Fruit fly (Drosophila melanogaster): ENCODE results near the gene nudC.

The nudC gene

DNA sequence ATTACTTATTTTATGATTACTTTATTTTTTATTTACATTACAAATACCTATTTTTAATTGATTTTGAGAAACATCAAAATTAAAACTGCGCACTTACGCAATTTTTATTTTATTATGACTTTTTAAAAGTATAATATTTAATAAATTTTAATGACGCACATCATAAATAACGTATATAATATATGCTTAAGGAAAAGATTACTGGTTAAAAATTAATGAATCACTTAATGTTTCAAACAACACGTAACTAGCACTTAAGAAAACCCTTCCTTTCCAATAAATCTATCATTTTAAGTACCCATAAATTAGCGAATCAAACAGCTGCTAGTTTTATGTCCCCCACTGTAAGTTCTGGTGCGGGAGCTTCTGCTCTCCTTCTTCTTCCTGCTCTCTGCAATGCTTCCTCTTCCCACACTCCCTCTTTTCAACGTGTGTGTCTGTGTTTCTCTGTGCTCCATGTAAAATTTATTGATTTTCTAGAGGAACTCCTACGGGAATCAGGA is 2.1 kb downstream of the nudC start:
- TF ChIP-seq CG8478 (optimal IDR thresholded peaks at IDR 0.05) (no peak), psq (optimal IDR thresholded peaks at IDR 0.05) (no peak), usp (GFP tag; optimal IDR thresholded peaks at IDR 0.05) (no peak), EcR (GFP tag; optimal IDR thresholded peaks at IDR 0.05) (no peak), pan (optimal IDR thresholded peaks at IDR 0.05) (no peak), Dll (optimal IDR thresholded peaks at IDR 0.05) (no peak)

DNA sequence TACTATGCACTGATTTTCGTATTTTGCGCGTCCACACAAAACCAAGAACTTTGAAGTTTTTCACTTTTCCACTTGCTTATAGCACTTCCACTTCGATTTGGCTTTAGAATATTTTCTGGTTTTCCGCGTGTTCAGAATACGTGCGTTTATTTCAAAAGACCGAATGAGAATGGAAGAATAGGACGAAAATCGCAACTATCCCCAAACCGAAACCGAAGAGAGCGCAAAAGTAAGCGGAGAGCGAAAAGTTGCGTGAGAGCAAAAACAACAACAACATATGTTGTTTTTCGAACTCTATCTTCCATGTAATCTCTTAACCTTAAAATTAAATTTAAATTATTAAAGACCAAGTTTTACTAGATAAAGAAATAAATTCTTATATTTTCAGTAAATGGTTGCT is 2.8 kb downstream of the nudC start, which contains the start of gene CG9674:
CG9674 (minus strand) TSS at position 174 of the 400 bp plus-strand sequence.
- TF ChIP-seq EcR (GFP tag; optimal IDR thresholded peaks at IDR 0.05): no peak
- TF ChIP-seq usp (GFP tag; optimal IDR thresholded peaks at IDR 0.05): no peak
- no peak for TF ChIP-seq psq (optimal IDR thresholded peaks at IDR 0.05)
- no peak for TF ChIP-seq CG8478 (optimal IDR thresholded peaks at IDR 0.05)
- no peak for TF ChIP-seq Dll (optimal IDR thresholded peaks at IDR 0.05)
- TF ChIP-seq pan (optimal IDR thresholded peaks at IDR 0.05): no peak

DNA sequence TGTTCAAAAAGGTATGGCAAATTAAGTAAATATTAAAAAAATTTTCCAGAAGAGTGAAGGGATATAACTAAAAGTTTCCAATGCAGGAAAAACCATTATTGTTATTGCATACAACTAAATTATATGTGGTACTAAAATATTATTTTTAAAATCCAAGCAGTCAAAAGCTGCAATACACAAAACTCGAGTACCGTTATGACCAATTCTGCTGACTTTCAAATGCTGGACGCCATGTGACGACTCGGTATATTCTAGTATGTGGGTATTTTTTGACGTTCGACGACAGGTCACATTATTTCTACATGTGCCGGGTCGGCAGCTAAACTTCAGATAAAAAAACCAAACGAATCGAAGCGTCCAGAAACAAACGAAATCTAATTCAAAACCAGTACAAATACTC is 3.3 kb downstream of the nudC start:
- TF ChIP-seq EcR (GFP tag; optimal IDR thresholded peaks at IDR 0.05): no peak
- TF ChIP-seq psq (optimal IDR thresholded peaks at IDR 0.05): no peak
- no peak for TF ChIP-seq CG8478 (optimal IDR thresholded peaks at IDR 0.05)
- no peak for TF ChIP-seq usp (GFP tag; optimal IDR thresholded peaks at IDR 0.05)
- no peak for TF ChIP-seq pan (optimal IDR thresholded peaks at IDR 0.05)
- TF ChIP-seq Dll (optimal IDR thresholded peaks at IDR 0.05): no peak

DNA sequence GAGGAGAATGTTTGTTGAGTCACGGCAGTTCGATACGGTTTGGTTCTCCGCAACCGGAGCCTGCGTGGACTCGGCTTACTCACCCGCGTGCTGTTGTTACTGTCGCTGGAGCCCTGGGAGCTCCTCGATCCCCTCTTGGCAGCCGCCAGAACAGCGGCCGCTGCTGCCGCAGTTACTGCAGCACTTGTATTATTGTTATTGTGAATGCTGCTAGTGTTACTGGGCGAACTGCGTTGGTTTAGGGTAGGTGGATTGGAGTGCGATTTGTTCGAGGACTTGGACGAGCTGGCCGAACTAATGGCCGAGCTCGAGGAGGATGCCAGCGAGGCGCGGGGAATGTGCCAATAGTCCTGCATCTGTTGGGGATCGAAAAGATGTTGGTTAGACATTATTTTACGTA is 5.7 kb downstream of the nudC start:
- TF ChIP-seq EcR (GFP tag; optimal IDR thresholded peaks at IDR 0.05) (no peak), Dll (optimal IDR thresholded peaks at IDR 0.05) (no peak), usp (GFP tag; optimal IDR thresholded peaks at IDR 0.05) (no peak), CG8478 (optimal IDR thresholded peaks at IDR 0.05) (no peak), pan (optimal IDR thresholded peaks at IDR 0.05) (no peak)

DNA sequence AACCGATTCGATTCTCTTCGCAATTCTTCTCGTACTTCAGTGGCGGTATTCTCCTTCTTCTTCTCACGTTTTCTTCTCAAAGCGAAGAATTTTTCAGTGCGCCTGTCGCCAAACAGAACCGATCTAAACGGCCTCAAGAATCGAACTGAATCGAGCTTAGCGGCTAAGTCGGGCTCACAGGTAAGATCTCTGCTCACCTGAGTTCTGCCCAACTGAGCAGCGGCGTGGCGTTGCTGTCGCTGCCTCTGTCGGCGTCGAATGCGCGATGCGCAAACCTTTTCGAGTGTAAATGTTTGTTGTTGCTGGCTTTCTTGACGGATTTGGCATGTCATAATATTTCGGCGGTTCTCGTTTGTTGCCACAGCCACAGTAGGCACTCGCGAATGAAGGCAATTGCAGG is 7.1 kb downstream of the nudC start:
- TF ChIP-seq pan (optimal IDR thresholded peaks at IDR 0.05): no peak
- no peak for TF ChIP-seq Dll (optimal IDR thresholded peaks at IDR 0.05)
- TF ChIP-seq usp (GFP tag; optimal IDR thresholded peaks at IDR 0.05): no peak

DNA sequence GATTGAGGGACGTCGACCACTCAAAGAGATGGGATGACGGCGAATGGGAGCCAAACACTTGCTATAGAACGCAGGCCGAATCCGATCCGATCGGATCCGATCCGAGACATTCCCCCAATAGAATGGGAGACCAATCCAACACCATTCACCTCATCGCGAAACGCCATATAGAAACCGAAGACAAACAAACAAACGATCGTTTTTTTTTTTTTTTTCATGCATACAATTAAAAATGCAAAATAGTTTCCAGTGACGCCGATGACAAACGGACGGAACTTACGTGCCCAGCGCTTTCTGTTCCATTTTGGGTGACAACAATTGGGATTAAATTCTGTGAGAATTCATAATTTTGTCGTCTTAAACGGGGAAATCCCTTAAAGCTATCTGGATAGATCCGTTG is 9.2 kb downstream of the nudC start:
- no peak for TF ChIP-seq Dll (optimal IDR thresholded peaks at IDR 0.05)
- no peak for TF ChIP-seq pan (optimal IDR thresholded peaks at IDR 0.05)
- no peak for TF ChIP-seq psq (optimal IDR thresholded peaks at IDR 0.05)
- TF ChIP-seq EcR (GFP tag; optimal IDR thresholded peaks at IDR 0.05): no peak
- TF ChIP-seq CG8478 (optimal IDR thresholded peaks at IDR 0.05): no peak
- TF ChIP-seq usp (GFP tag; optimal IDR thresholded peaks at IDR 0.05): no peak

DNA sequence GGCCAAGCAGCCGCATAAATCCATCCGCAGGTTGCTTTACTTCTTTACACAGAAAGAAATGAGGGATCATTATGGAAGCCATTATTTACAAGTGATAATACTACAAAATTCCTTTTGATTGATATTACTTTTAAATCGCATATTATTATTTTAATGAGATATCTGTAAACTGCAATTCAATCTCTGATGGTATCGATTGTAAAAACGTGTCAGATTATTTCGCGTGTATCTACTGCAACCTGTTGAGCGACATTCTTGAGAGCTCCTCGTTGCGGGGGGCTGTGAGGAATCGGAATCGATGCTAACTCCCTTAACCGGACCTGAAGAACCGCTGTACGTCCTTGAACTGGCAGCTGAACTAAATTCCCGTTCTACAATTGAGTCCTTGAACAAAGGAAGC is 13.3 kb downstream of the nudC start:
- TF ChIP-seq Dll (optimal IDR thresholded peaks at IDR 0.05) (no peak), pan (optimal IDR thresholded peaks at IDR 0.05) (no peak), EcR (GFP tag; optimal IDR thresholded peaks at IDR 0.05) (no peak), usp (GFP tag; optimal IDR thresholded peaks at IDR 0.05) (no peak), psq (optimal IDR thresholded peaks at IDR 0.05) (no peak), CG8478 (optimal IDR thresholded peaks at IDR 0.05) (no peak)

DNA sequence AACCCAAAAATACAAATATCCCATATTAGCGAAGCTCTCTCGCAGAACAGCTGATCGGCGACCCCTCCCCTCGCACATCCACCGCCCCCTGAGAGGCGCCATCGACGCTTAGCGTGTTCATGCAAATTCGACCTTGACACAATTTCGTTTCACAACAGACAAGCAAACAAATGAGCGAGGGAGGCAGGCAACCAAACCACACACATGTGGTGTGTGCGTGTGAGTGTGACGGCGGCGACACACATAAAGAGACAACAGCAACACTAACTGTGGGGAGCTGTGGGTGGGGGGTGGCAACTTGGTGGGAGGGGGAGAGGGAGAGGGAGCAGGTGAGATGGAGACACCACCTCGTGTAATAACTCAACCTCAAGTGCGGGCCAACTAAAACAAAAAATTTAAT is 19.9 kb downstream of the nudC start:
- TF ChIP-seq pan (optimal IDR thresholded peaks at IDR 0.05): no peak
- no peak for TF ChIP-seq psq (optimal IDR thresholded peaks at IDR 0.05)
- no peak for TF ChIP-seq EcR (GFP tag; optimal IDR thresholded peaks at IDR 0.05)
- no peak for TF ChIP-seq CG8478 (optimal IDR thresholded peaks at IDR 0.05)
- TF ChIP-seq usp (GFP tag; optimal IDR thresholded peaks at IDR 0.05): no peak
- TF ChIP-seq Dll (optimal IDR thresholded peaks at IDR 0.05): no peak

DNA sequence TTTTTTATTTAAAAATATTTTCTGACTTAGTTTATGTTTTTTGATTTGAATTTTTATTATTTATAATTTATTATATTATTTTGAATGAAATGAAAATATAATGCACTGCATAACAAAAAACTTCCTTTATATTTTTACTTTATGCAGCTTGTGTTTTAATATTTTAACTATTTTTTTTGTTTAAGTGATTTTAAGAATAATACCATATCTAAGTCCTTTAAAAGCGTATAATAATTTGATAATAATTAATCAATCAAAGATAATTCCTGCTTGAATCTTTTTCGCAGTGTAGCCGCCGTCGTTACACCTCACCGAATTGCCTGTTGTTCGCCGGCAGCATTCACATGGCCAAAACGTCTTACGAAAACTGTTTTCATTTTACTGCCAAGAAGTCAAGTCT is 20.4 kb downstream of the nudC start:
- TF ChIP-seq pan (optimal IDR thresholded peaks at IDR 0.05) (no peak), usp (GFP tag; optimal IDR thresholded peaks at IDR 0.05) (no peak), psq (optimal IDR thresholded peaks at IDR 0.05) (no peak), CG8478 (optimal IDR thresholded peaks at IDR 0.05) (no peak), EcR (GFP tag; optimal IDR thresholded peaks at IDR 0.05) (no peak), Dll (optimal IDR thresholded peaks at IDR 0.05) (no peak)

DNA sequence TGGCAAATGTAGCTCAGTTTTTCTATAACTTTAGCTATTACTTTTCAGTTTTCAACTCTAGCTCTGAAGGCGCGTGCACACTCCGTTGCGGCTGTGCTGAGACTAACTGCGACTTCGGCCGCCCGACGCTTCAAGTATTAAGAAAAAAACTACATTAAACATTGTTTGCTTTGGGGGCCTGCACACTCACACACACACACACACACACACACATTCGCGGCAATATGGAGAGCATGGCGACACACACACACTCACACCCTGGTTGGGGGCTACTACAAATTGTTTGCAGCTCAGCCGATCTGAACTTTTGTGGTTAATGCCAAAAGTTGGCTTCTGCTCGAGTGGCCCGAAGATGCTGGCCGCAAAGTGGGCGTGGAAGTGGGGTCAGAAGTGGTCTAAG is 24.2 kb downstream of the nudC start, which contains the start of gene CG13024:
CG13024 (minus strand) TSS at position 108 of the 400 bp plus-strand sequence.
- no peak for TF ChIP-seq psq (optimal IDR thresholded peaks at IDR 0.05)
- no peak for TF ChIP-seq usp (GFP tag; optimal IDR thresholded peaks at IDR 0.05)
- TF ChIP-seq Dll (optimal IDR thresholded peaks at IDR 0.05): no peak
- no peak for TF ChIP-seq pan (optimal IDR thresholded peaks at IDR 0.05)
- no peak for TF ChIP-seq EcR (GFP tag; optimal IDR thresholded peaks at IDR 0.05)
- no peak for TF ChIP-seq CG8478 (optimal IDR thresholded peaks at IDR 0.05)

DNA sequence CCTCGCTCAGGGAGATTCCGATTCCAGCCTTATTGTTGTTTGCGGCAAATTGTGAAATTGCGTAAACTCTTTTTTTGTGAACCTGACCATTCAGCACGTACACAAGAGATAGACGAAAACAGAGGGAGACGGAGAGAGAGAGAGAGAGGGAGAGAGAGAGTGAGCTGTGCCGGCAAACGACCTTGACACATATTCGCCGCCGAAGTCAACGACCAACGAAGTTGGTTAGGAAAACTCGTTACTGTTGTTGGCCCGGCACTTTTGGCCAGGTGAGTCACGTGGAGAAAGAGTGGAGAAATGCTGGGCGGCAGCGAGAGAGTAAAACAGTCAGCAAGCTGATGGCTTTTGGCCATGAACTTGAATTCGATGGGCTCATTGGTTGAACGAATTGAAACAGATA is 25.2 kb downstream of the nudC start:
- TF ChIP-seq Dll (optimal IDR thresholded peaks at IDR 0.05) (no peak), EcR (GFP tag; optimal IDR thresholded peaks at IDR 0.05) (peak in 1 of 2 experiments; percentile 29)

DNA sequence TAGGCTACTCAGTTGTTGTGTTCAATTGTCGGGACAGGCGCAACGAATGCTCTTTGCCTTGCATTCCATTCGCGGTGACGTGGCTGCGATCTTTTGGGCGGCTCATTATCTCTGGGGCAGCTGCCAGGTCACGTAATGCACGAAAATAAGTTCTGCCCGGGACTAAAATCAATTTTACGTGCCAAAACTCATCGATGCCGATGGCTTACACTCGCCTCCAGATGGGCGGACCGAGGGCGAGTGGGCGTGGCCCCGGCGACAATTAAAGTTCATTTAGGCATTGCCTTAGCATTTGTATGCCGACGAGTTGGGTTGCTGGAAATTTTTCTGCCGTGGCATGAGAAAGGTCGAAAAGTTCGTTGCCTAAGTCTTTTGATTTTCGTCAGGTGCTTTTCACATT is 31.9 kb downstream of the nudC start:
- TF ChIP-seq CG8478 (optimal IDR thresholded peaks at IDR 0.05) (no peak), Dll (optimal IDR thresholded peaks at IDR 0.05) (no peak), usp (GFP tag; optimal IDR thresholded peaks at IDR 0.05) (no peak), pan (optimal IDR thresholded peaks at IDR 0.05) (no peak), psq (optimal IDR thresholded peaks at IDR 0.05) (no peak), EcR (GFP tag; optimal IDR thresholded peaks at IDR 0.05) (no peak)

DNA sequence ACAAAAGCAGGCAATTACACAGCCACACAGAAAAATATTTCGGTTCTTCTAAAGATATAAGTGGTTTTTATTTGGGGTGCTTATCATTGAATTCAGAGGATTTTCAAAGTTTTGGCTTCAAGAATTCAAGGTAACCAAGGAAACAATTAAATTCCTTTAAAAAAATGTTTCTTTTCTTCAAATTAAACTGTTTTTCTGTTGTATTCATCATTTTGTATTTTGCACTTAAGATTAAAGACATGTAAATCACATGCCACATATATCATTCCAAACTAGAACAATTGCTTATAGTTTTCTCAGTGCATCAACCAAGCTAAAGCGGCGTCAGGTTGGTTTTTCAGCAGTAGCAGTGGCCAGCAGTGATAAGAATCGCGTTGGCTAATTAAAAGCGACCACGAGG is 35.7 kb downstream of the nudC start:
- TF ChIP-seq CG8478 (optimal IDR thresholded peaks at IDR 0.05) (no peak), pan (optimal IDR thresholded peaks at IDR 0.05) (no peak), Dll (optimal IDR thresholded peaks at IDR 0.05) (no peak), psq (optimal IDR thresholded peaks at IDR 0.05) (no peak), EcR (GFP tag; optimal IDR thresholded peaks at IDR 0.05) (no peak)

All from whole organism.